Fruit fly (Drosophila melanogaster): ENCODE measurements around the gene CG17294.
A peak's percentile ranks its signal among the peaks of the same experiment; 100 is the strongest.

- TF ChIP-seq stc (GFP tag; IDR thresholded peaks at IDR 0.05) (no peak), CG11695 (GFP tag; IDR thresholded peaks at IDR 0.05) (no peak), psq (GFP tag; optimal IDR thresholded peaks at IDR 0.05) (no peak), CG11560 (tag; IDR thresholded peaks at IDR 0.05) (no peak), CG1529 (GFP tag; optimal IDR thresholded peaks at IDR 0.05) (no peak), lola (GFP tag; optimal IDR thresholded peaks at IDR 0.05) (no peak), fd3F (GFP tag; optimal IDR thresholded peaks at IDR 0.05) (no peak), lmd (GFP tag; IDR thresholded peaks at IDR 0.05) (no peak), CG16779 (GFP tag; IDR thresholded peaks at IDR 0.05) (0 out of 2 replicates have a peak, but pooled peaks have one; percentile 19), Sin3A (optimal IDR thresholded peaks at IDR 0.05) (no peak)
Measured at dm6 chr2L:8338039-8338438, 38.8 kb upstream of the CG17294 start, which contains the start of gene witty.
